Worm (Caenorhabditis elegans): ENCODE data around the gene srbc-42.

DNA sequence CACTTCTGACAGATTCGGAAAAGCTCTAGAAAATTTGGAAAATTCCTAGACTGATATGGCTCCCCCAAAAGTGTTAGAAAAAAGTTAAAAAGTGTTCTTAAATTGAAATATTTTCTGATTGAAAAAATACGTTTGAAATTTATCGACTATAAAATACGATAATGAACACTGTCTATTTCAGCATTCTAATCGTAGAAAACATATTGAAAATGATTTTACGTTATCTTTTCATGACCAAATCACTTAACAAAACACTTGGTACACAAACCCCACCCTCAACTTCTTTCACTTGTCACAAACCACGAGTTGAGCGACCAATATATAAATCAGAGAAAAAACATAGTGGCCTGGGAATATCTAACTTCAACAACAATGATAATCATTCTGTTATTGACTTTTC, 11.8 kb downstream of the srbc-42 start, which contains the start of gene cyp-33C1:
- TF ChIP-seq nhr-237 (tag; optimal IDR thresholded peaks at IDR 0.05) (no peak), nhr-77 (tag; optimal IDR thresholded peaks at IDR 0.05) (no peak), jun-1 (tag; optimal IDR thresholded peaks at IDR 0.05) (no peak), ztf-11 (tag; optimal IDR thresholded peaks at IDR 0.05) (no peak), unc-62 (GFP tag; optimal IDR thresholded peaks at IDR 0.05) (no peak)
